Worm (Caenorhabditis elegans) whole organism, L3 larva: ENCODE data around the gene csn-4.

Source experiments
- elt-1 ChIP-seq: fragments of 150-350 bp; optimal IDR thresholded peaks from 2 replicates; lab custom pipeline; 2014; ENCODE audit warnings: missing biosample characterization, missing genetic modification characterization
- lin-15B ChIP-seq: fragments of 150-350 bp; optimal IDR thresholded peaks from 2 replicates; lab custom pipeline; 2014; ENCODE audit warnings: missing biosample characterization, missing genetic modification characterization
- nhr-67 ChIP-seq: fragments of 150-350 bp; optimal IDR thresholded peaks from 2 replicates; lab custom pipeline; 2014; ENCODE audit warnings: missing biosample characterization, missing genetic modification characterization
- tbx-2 ChIP-seq: sonication (generic microtip); optimal IDR thresholded peaks from 2 replicates; lab custom pipeline; 2016; ENCODE audit warnings: mild to moderate bottlenecking, missing genetic modification characterization, missing compliant biosample characterization

- TF ChIP-seq nhr-67 (tag; lab: Kevin White, UChicago) (no peak), elt-1 (no peak), tbx-2 (tag; lab: Kevin White, UChicago) (no peak), lin-15B (tag; lab: Kevin White, UChicago) (no peak)
Observed at ce11 chrIV:1074069-1074468, 12.7 kb downstream of the csn-4 start.
